Worm (Caenorhabditis elegans) whole organism, young adult: ENCODE measurements around the gene Y46G5A.7.
A peak's percentile ranks its signal among the peaks of the same experiment; 100 is the strongest.

Experiments used
- F23B12.7 ChIP-seq: sonication (generic microtip); optimal IDR thresholded peaks from 2 replicates; lab custom pipeline; 2017; ENCODE audit warnings: missing genetic modification characterization, mild to moderate bottlenecking, missing compliant biosample characterization, antibody characterized with exemption, moderate library complexity; ENCODE audit not compliant: insufficient read depth
- F33H1.4 ChIP-seq: fragments of 200-800 bp; sonication (Bioruptor generic); IDR thresholded peaks from 2 replicates; pipeline ENCODE4 v1.3.6; 2022; ENCODE audit warnings: missing genetic modification reagents, missing genetic modification characterization, missing compliant biosample characterization
- F52B5.7 ChIP-seq: sonication (generic microtip); optimal IDR thresholded peaks from 2 replicates; lab custom pipeline; 2016; ENCODE audit warnings: mild to moderate bottlenecking, missing genetic modification characterization, missing compliant biosample characterization
- F57A8.1 ChIP-seq: fragments of 200-800 bp; sonication (Bioruptor generic); optimal IDR thresholded peaks from 2 replicates; lab custom pipeline; 2018; ENCODE audit warnings: mild to moderate bottlenecking, missing genetic modification characterization, moderate library complexity, missing compliant biosample characterization
- T07F8.4 ChIP-seq: sonication (generic microtip); optimal IDR thresholded peaks from 2 replicates; lab custom pipeline; 2016; ENCODE audit warnings: mild to moderate bottlenecking, missing genetic modification characterization, moderate library complexity, missing compliant biosample characterization
- Y53G8AR.9 ChIP-seq: fragments of 200-800 bp; sonication (Bioruptor generic); conservative IDR thresholded peaks from 2 replicates; pipeline ENCODE4 v1.3.6; 2022; ENCODE audit warnings: missing genetic modification reagents, missing genetic modification characterization, missing compliant biosample characterization
- Y79H2A.3 ChIP-seq: fragments of 200-800 bp; sonication (Bioruptor generic); conservative IDR thresholded peaks from 2 replicates; pipeline ENCODE4 v1.3.6; 2022; ENCODE audit warnings: missing genetic modification reagents, missing genetic modification characterization, missing compliant biosample characterization
- Y95B8A.8 ChIP-seq: fragments of 200-800 bp; sonication (Bioruptor generic); IDR thresholded peaks from 2 replicates; pipeline ENCODE4 v1.3.6; 2022; ENCODE audit warnings: missing genetic modification reagents, missing genetic modification characterization, missing compliant biosample characterization
- atf-7 ChIP-seq: sonication (generic microtip); optimal IDR thresholded peaks from 2 replicates; lab custom pipeline; 2017; ENCODE audit warnings: mild to moderate bottlenecking, missing genetic modification characterization, missing compliant biosample characterization
- attf-3 ChIP-seq: fragments of 200-800 bp; sonication (Bioruptor generic); conservative IDR thresholded peaks from 2 replicates; pipeline ENCODE4 v1.3.6; 2022; ENCODE audit warnings: missing genetic modification reagents, missing genetic modification characterization, missing compliant biosample characterization
- attf-6 ChIP-seq: fragments of 200-800 bp; sonication (Bioruptor generic); IDR thresholded peaks from 2 replicates; pipeline ENCODE4 v1.3.6; 2022; ENCODE audit warnings: missing genetic modification reagents, missing genetic modification characterization, missing compliant biosample characterization
- cebp-2 ChIP-seq: fragments of 200-800 bp; sonication (Bioruptor generic); IDR thresholded peaks from 2 replicates; pipeline ENCODE4 v1.3.6; 2022; ENCODE audit warnings: missing genetic modification characterization, missing compliant biosample characterization
- ceh-58 ChIP-seq: fragments of 200-800 bp; sonication (Bioruptor generic); IDR thresholded peaks from 2 replicates; pipeline ENCODE4 v1.3.6; 2022; ENCODE audit warnings: missing genetic modification characterization, missing compliant biosample characterization
- ceh-79 ChIP-seq: sonication (generic microtip); optimal IDR thresholded peaks from 2 replicates; lab custom pipeline; 2017; ENCODE audit warnings: mild to moderate bottlenecking, missing genetic modification characterization, missing compliant biosample characterization
- dox-1 ChIP-seq: fragments of 200-800 bp; sonication (Bioruptor generic); IDR thresholded peaks from 2 replicates; pipeline ENCODE4 v1.3.6; 2022; ENCODE audit warnings: missing genetic modification reagents, missing genetic modification characterization, missing compliant biosample characterization
- efl-1 ChIP-seq: fragments of 150-350 bp; optimal IDR thresholded peaks from 2 replicates; lab custom pipeline; 2014; ENCODE audit warnings: missing biosample characterization, missing genetic modification reagents, missing genetic modification characterization
- egrh-3 ChIP-seq: fragments of 200-800 bp; sonication (Bioruptor generic); IDR thresholded peaks from 2 replicates; pipeline ENCODE4 v1.3.6; 2022; ENCODE audit warnings: missing genetic modification reagents, missing genetic modification characterization, missing compliant biosample characterization
- ets-4 ChIP-seq: fragments of 200-800 bp; sonication (Bioruptor generic); optimal IDR thresholded peaks from 2 replicates; lab custom pipeline; 2018; ENCODE audit warnings: mild to moderate bottlenecking, missing genetic modification characterization, missing compliant biosample characterization
- hmg-1.2 ChIP-seq: fragments of 200-800 bp; sonication (Bioruptor generic); IDR thresholded peaks from 2 replicates; pipeline ENCODE4 v1.3.6; 2022; ENCODE audit warnings: missing genetic modification reagents, missing genetic modification characterization, missing compliant biosample characterization
- hrde-1 ChIP-seq: sonication (generic microtip); optimal IDR thresholded peaks from 2 replicates; lab custom pipeline; 2016; ENCODE audit warnings: missing genetic modification characterization, mild to moderate bottlenecking, missing compliant biosample characterization, moderate library complexity, missing genotype, missing genetic modification reagents, borderline replicate concordance
- hsf-1 ChIP-seq: fragments of 200-800 bp; sonication (Bioruptor generic); IDR thresholded peaks from 2 replicates; pipeline ENCODE4 v1.3.6; 2022; ENCODE audit warnings: missing genetic modification reagents, missing genetic modification characterization, missing compliant biosample characterization
- let-526 ChIP-seq: fragments of 200-800 bp; sonication (Bioruptor generic); IDR thresholded peaks from 2 replicates; pipeline ENCODE4 v1.3.6; 2022; ENCODE audit warnings: missing genetic modification reagents, missing genetic modification characterization, missing compliant biosample characterization
- lin-35 ChIP-seq, 3 experiments: fragments of 150-350 bp in 2 of 3; sonication (generic microtip) in 1 of 3; optimal IDR thresholded peaks; 2 replicates each; lab custom pipeline; 2014 to 2018; ENCODE audit warnings: missing biosample characterization in 3 of 3, missing genetic modification characterization in 3 of 3, missing genetic modification reagents in 3 of 3
- lsl-1 ChIP-seq: fragments of 200-800 bp; sonication (Bioruptor generic); optimal IDR thresholded peaks from 2 replicates; lab custom pipeline; 2018; ENCODE audit warnings: mild to moderate bottlenecking, missing genetic modification characterization, moderate library complexity, missing compliant biosample characterization
- mcd-1 ChIP-seq: fragments of 200-800 bp; sonication (Bioruptor generic); IDR thresholded peaks from 2 replicates; pipeline ENCODE4 v1.3.6; 2022; ENCODE audit warnings: missing genetic modification reagents, missing genetic modification characterization, missing compliant biosample characterization
- nfyb-1 ChIP-seq: fragments of 200-800 bp; sonication (Bioruptor generic); IDR thresholded peaks from 2 replicates; pipeline ENCODE4 v1.3.6; 2022; ENCODE audit warnings: missing genetic modification reagents, missing genetic modification characterization, missing compliant biosample characterization
- pbrm-1 ChIP-seq: fragments of 200-800 bp; sonication (Bioruptor generic); IDR thresholded peaks from 2 replicates; pipeline ENCODE4 v1.3.6; 2022; ENCODE audit warnings: missing genetic modification reagents, missing genetic modification characterization, missing compliant biosample characterization
- repo-1 ChIP-seq: sonication (generic microtip); optimal IDR thresholded peaks from 2 replicates; lab custom pipeline; 2017; ENCODE audit warnings: mild to moderate bottlenecking, missing genetic modification characterization, missing compliant biosample characterization
- rpc-1 ChIP-seq, 2 experiments: fragments of 150-350 bp in 1 of 2; sonication (generic microtip) in 1 of 2; optimal IDR thresholded peaks; 2 replicates each; lab custom pipeline; 2014 to 2018; ENCODE audit warnings: missing biosample characterization in 1 of 2, missing genetic modification characterization in 1 of 2, missing genetic modification reagents in 1 of 2, missing genotype in 1 of 2
- sdz-38 ChIP-seq: sonication (generic microtip); optimal IDR thresholded peaks from 2 replicates; lab custom pipeline; 2016; ENCODE audit warnings: missing genotype, missing genetic modification characterization, missing compliant biosample characterization
- snpc-1.1 ChIP-seq: sonication (generic microtip); optimal IDR thresholded peaks from 2 replicates; lab custom pipeline; 2017; ENCODE audit warnings: missing genetic modification characterization, mild to moderate bottlenecking, missing compliant biosample characterization, antibody characterized with exemption, moderate library complexity, missing genotype, missing genetic modification reagents; ENCODE audit not compliant: insufficient read depth
- snpc-3.4 ChIP-seq: sonication (generic microtip); optimal IDR thresholded peaks from 2 replicates; lab custom pipeline; 2017; ENCODE audit warnings: missing genetic modification characterization, mild to moderate bottlenecking, missing compliant biosample characterization, antibody characterized with exemption, moderate library complexity, missing genotype, missing genetic modification reagents
- tbp1 ChIP-seq: fragments of 200-800 bp; sonication (Bioruptor generic); optimal IDR thresholded peaks from 2 replicates; lab custom pipeline; 2018; ENCODE audit warnings: mild to moderate bottlenecking, missing genetic modification characterization, missing compliant biosample characterization
- tlf-1 ChIP-seq: fragments of 200-800 bp; sonication (Bioruptor generic); optimal IDR thresholded peaks from 2 replicates; lab custom pipeline; 2018; ENCODE audit warnings: mild to moderate bottlenecking, missing genetic modification characterization, missing compliant biosample characterization
- unc-130 ChIP-seq: sonication (generic microtip); optimal IDR thresholded peaks from 2 replicates; lab custom pipeline; 2016; ENCODE audit warnings: missing genetic modification reagents, missing genetic modification characterization, missing compliant biosample characterization
- xnd-1 ChIP-seq: sonication (generic microtip); optimal IDR thresholded peaks from 2 replicates; lab custom pipeline; 2016; ENCODE audit warnings: missing genotype, missing genetic modification reagents, missing genetic modification characterization, missing compliant biosample characterization
- zfh-2 ChIP-seq: fragments of 200-800 bp; sonication (Bioruptor generic); conservative IDR thresholded peaks from 2 replicates; pipeline ENCODE4 v1.3.6; 2022; ENCODE audit warnings: missing genetic modification reagents, missing genetic modification characterization, missing compliant biosample characterization
- ztf-25 ChIP-seq: fragments of 200-800 bp; sonication (Bioruptor generic); IDR thresholded peaks from 2 replicates; pipeline ENCODE4 v1.3.6; 2022; ENCODE audit warnings: missing genetic modification reagents, missing genetic modification characterization, missing compliant biosample characterization
- ztf-6 ChIP-seq: fragments of 200-800 bp; sonication (Bioruptor generic); IDR thresholded peaks from 2 replicates; pipeline ENCODE4 v1.3.6; 2022; ENCODE audit warnings: missing genetic modification reagents, missing genetic modification characterization, missing compliant biosample characterization

The Y46G5A.7 gene

ce11 chrII:12736579-12736978 lies 19.6 kb downstream of the Y46G5A.7 start, which contains the start of gene snrp-200 (continued):
- TF ChIP-seq tbp1 (GFP tag; lab: Kevin White, UChicago) (no peak), lsl-1 (GFP tag; lab: Kevin White, UChicago) (no peak), ceh-58 (GFP tag; lab: Robert Waterston, UW) (no peak), attf-3 (GFP tag; lab: Robert Waterston, UW) (0 out of 2 replicates have a peak, but pooled peaks have one; percentile 9), Y53G8AR.9 (GFP tag; lab: Robert Waterston, UW) (peak; percentile 73), ztf-25 (GFP tag; lab: Robert Waterston, UW) (0 out of 2 replicates have a peak, but pooled peaks have one; percentile 35), xnd-1 (tag; lab: Kevin White, UChicago) (peak; percentile 14), dox-1 (0 out of 2 replicates have a peak, but pooled peaks have one; percentile 24), F57A8.1 (peak; percentile 23)

ce11 chrII:12729952-12730351 lies 26.2 kb downstream of the Y46G5A.7 start:
- TF ChIP-seq F52B5.7 (tag; lab: Kevin White, UChicago) (peak; percentile 19), egrh-3 (GFP tag; lab: Robert Waterston, UW) (peak; percentile 27; the same call in 1 of the 2 replicates), dox-1 (0 out of 2 replicates have a peak, but pooled peaks have one; percentile 10), zfh-2 (GFP tag; lab: Robert Waterston, UW) (peak; percentile 73), attf-6 (GFP tag; lab: Robert Waterston, UW) (no peak), F23B12.7 (no peak)

- TF ChIP-seq rpc-1 (optimal IDR thresholded peaks at IDR 0.05; lab: Kevin White, UChicago), result no peak
- peak; percentile 62 for TF ChIP-seq rpc-1 (tag; optimal IDR thresholded peaks at IDR 0.05; lab: Kevin White, UChicago)
- no peak for TF ChIP-seq nfyb-1 (GFP tag; lab: Robert Waterston, UW)
- peak; percentile 59 for TF ChIP-seq tbp1 (GFP tag; lab: Kevin White, UChicago)
Observed at ce11 chrII:12728608-12729007, 27.5 kb downstream of the Y46G5A.7 start.

- TF ChIP-seq zfh-2 (GFP tag; lab: Robert Waterston, UW), result peak; percentile 82
- TF ChIP-seq ztf-6 (GFP tag; lab: Robert Waterston, UW), result no peak
- TF ChIP-seq mcd-1, result 0 out of 2 replicates have a peak, but pooled peaks have one; percentile 18
Observed at ce11 chrII:12727871-12728270, 28.3 kb downstream of the Y46G5A.7 start.

- TF ChIP-seq ceh-79 (tag; lab: Kevin White, UChicago) (peak; percentile 17), lsl-1 (GFP tag; lab: Kevin White, UChicago) (peak; percentile 29), xnd-1 (tag; lab: Kevin White, UChicago) (peak; percentile 4), hrde-1 (tag; lab: Kevin White, UChicago) (peak; percentile 59), ets-4 (GFP tag; lab: Kevin White, UChicago) (no peak), unc-130 (GFP tag; lab: Kevin White, UChicago) (peak; percentile 63), sdz-38 (tag; lab: Kevin White, UChicago) (no peak), repo-1 (tag; lab: Kevin White, UChicago) (no peak), atf-7 (tag; lab: Kevin White, UChicago) (peak; percentile 64), T07F8.4 (tag; lab: Kevin White, UChicago) (no peak), hsf-1 (GFP tag; lab: Robert Waterston, UW) (peak; percentile 78), Y53G8AR.9 (GFP tag; lab: Robert Waterston, UW) (peak; percentile 85; the same call in 1 of the 2 replicates), Y79H2A.3 (peak; percentile 81; the same call in 1 of the 2 replicates), snpc-1.1 (tag; lab: Kevin White, UChicago) (peak; percentile 3), tlf-1 (GFP tag; lab: Kevin White, UChicago) (peak; percentile 27), let-526 (no peak), F33H1.4 (GFP tag; lab: Robert Waterston, UW) (peak; percentile 29; the same call in 1 of the 2 replicates), lin-35 (GFP tag; optimal IDR thresholded peaks at IDR 0.05; lab: Kevin White, UChicago) (no peak), snpc-3.4 (tag; lab: Kevin White, UChicago) (peak; percentile 13), Y95B8A.8 (GFP tag; lab: Robert Waterston, UW) (peak; percentile 82), efl-1 (GFP tag; lab: Kevin White, UChicago) (no peak), hmg-1.2 (GFP tag; lab: Robert Waterston, UW) (peak; percentile 37), cebp-2 (no peak), pbrm-1 (GFP tag; lab: Robert Waterston, UW) (0 out of 2 replicates have a peak, but pooled peaks have one; percentile 49), tbp1 (GFP tag; lab: Kevin White, UChicago) (peak; percentile 23)
Observed at ce11 chrII:12726704-12727103, 29.4 kb downstream of the Y46G5A.7 start.
